Worm (Caenorhabditis elegans): ENCODE measurements around the gene F46B3.16.

DNA sequence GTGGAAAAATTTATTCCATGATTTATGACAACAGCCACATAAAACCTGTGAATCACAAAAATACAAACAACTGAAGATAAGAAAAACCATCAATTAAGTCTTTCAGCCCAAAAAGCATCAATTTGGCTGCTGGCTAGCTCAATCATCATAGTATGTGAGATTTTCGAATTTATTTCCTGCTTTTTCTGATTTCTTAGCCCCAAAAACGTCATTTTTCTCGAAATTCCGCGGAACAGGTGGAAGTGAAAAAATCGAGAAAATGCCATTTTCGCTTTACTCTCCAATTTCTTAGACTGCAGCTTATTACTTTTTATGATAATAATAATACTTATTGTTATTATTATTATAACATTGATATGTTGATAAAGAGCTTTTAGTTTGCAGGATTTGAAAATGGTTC lies 7.5 kb downstream of the F46B3.16 start, which contains the start of gene srxa-15:
- no peak for TF ChIP-seq aly-2 (tag; optimal IDR thresholded peaks at IDR 0.05)
- TF ChIP-seq ztf-11 (tag; optimal IDR thresholded peaks at IDR 0.05) = no peak
- no peak for TF ChIP-seq mbf-1 (tag; optimal IDR thresholded peaks at IDR 0.05)
- no peak for TF ChIP-seq alr-1 (tag; optimal IDR thresholded peaks at IDR 0.05)
- no peak for TF ChIP-seq snpc-4 (tag; optimal IDR thresholded peaks at IDR 0.05)

Data from whole organism, L2 larva.